Worm (Caenorhabditis elegans): ENCODE results near the gene C34C6.10.
A peak's percentile ranks its signal among the peaks of the same experiment; 100 is the strongest.

The C34C6.10 gene

ce11 chrII:8701059-8701458 lies 5.4 kb upstream of the C34C6.10 start:
- peak; percentile 77 for TF ChIP-seq madf-8 (GFP tag; conservative IDR thresholded peaks at IDR 0.05)
- TF ChIP-seq rpc-1 (optimal IDR thresholded peaks at IDR 0.05) = no peak
- no peak for TF ChIP-seq rpc-1 (tag; optimal IDR thresholded peaks at IDR 0.05)
- no peak for TF ChIP-seq snpc-3.4 (tag; optimal IDR thresholded peaks at IDR 0.05)
- peak; percentile 51 for TF ChIP-seq lsl-1 (GFP tag; optimal IDR thresholded peaks at IDR 0.05)
- TF ChIP-seq madf-6 (GFP tag; IDR thresholded peaks at IDR 0.05) = peak; percentile 72
- no peak for TF ChIP-seq repo-1 (tag; optimal IDR thresholded peaks at IDR 0.05)
- TF ChIP-seq xnd-1 (tag; optimal IDR thresholded peaks at IDR 0.05) = peak; percentile 57

ce11 chrII:8698828-8699227 lies 3.1 kb upstream of the C34C6.10 start, which contains the start of gene chdh-1:
chdh-1 (minus strand) TSS chrII:8698928.
- TF ChIP-seq repo-1 (tag; optimal IDR thresholded peaks at IDR 0.05) (no peak), F55B11.4 (tag; optimal IDR thresholded peaks at IDR 0.05; ENCODE audit: borderline replicate concordance, insufficient read depth) (no peak), cebp-1 (GFP tag; IDR thresholded peaks at IDR 0.05) (no peak), cebp-1 (tag; optimal IDR thresholded peaks at IDR 0.05) (no peak), ceh-40 (GFP tag; IDR thresholded peaks at IDR 0.05) (no peak), egl-18 (GFP tag; IDR thresholded peaks at IDR 0.05) (no peak), ztf-18 (tag; optimal IDR thresholded peaks at IDR 0.05) (no peak), F10E7.11 (tag; optimal IDR thresholded peaks at IDR 0.05) (peak; percentile 15)

- no peak for TF ChIP-seq dox-1 (GFP tag; IDR thresholded peaks at IDR 0.05)
- TF ChIP-seq F57A8.1 (GFP tag; optimal IDR thresholded peaks at IDR 0.05) = no peak
Observed at ce11 chrII:8691344-8691960, 4.2 kb downstream of the C34C6.10 start, which contains the start of gene C34C6.3. C34C6.3 (plus strand) TSS chrII:8691910.

ce11 chrII:8685623-8686022 lies 10.1 kb downstream of the C34C6.10 start, which contains the start of gene C34C6.9:
C34C6.9 (plus strand) TSS chrII:8685923.
- no peak for TF ChIP-seq ZK185.1 (tag; optimal IDR thresholded peaks at IDR 0.05; ENCODE audit: poor library complexity, severe bottlenecking)
- TF ChIP-seq ztf-26 (tag; optimal IDR thresholded peaks at IDR 0.05) = no peak
- TF ChIP-seq lag-1 (GFP tag; IDR thresholded peaks at IDR 0.05) = no peak
- TF ChIP-seq mxl-1 (tag; optimal IDR thresholded peaks at IDR 0.05) = no peak
- no peak for TF ChIP-seq ceh-40 (GFP tag; IDR thresholded peaks at IDR 0.05)
- no peak for TF ChIP-seq pha-4 (tag; optimal IDR thresholded peaks at IDR 0.05)
- no peak for TF ChIP-seq madf-3 (GFP tag; IDR thresholded peaks at IDR 0.05)
- no peak for TF ChIP-seq F10E7.11 (tag; optimal IDR thresholded peaks at IDR 0.05)
- no peak for TF ChIP-seq lin-54 (GFP tag; optimal IDR thresholded peaks at IDR 0.05)
- no peak for TF ChIP-seq hrde-1 (tag; optimal IDR thresholded peaks at IDR 0.05; ENCODE audit: borderline replicate concordance)
- TF ChIP-seq gei-17 (GFP tag; optimal IDR thresholded peaks at IDR 0.05) = no peak
- no peak for TF ChIP-seq nfyb-1 (GFP tag; IDR thresholded peaks at IDR 0.05)
- TF ChIP-seq C06A6.2 (GFP tag; conservative IDR thresholded peaks at IDR 0.05) = no peak

ce11 chrII:8684824-8685223 lies 10.9 kb downstream of the C34C6.10 start, which contains the start of gene hgap-2:
hgap-2 (minus strand) TSS chrII:8684924.
- no peak for TF ChIP-seq sptf-2 (GFP tag; optimal IDR thresholded peaks at IDR 0.05)
- no peak for TF ChIP-seq unc-130 (GFP tag; optimal IDR thresholded peaks at IDR 0.05)
- TF ChIP-seq ekl-4 (GFP tag; IDR thresholded peaks at IDR 0.05) = no peak
- TF ChIP-seq T07F8.4 (tag; optimal IDR thresholded peaks at IDR 0.05) = no peak
